Worm (Caenorhabditis elegans) whole organism, young adult: Measurements from ENCODE around the gene ZK84.2.
A peak's percentile ranks its signal among the peaks of the same experiment; 100 is the strongest.

Source experiments
- B0261.1 ChIP-seq: sonication (generic microtip); optimal IDR thresholded peaks from 2 replicates; lab custom pipeline; 2016; ENCODE audit warnings: mild to moderate bottlenecking, missing genetic modification characterization, moderate library complexity, missing compliant biosample characterization
- C17E4.6 ChIP-seq: fragments of 200-800 bp; sonication (Bioruptor generic); IDR thresholded peaks from 2 replicates; pipeline ENCODE4 v1.3.6; 2022; ENCODE audit warnings: missing genetic modification reagents, missing genetic modification characterization, missing compliant biosample characterization
- F33H1.4 ChIP-seq: fragments of 200-800 bp; sonication (Bioruptor generic); IDR thresholded peaks from 2 replicates; pipeline ENCODE4 v1.3.6; 2022; ENCODE audit warnings: missing genetic modification reagents, missing genetic modification characterization, missing compliant biosample characterization
- F37B4.10 ChIP-seq: fragments of 200-800 bp; sonication (Bioruptor generic); IDR thresholded peaks from 2 replicates; pipeline ENCODE4 v1.3.6; 2022; ENCODE audit warnings: missing genetic modification characterization, missing compliant biosample characterization
- F39B2.1 ChIP-seq: fragments of 200-800 bp; sonication (Bioruptor generic); IDR thresholded peaks from 2 replicates; pipeline ENCODE4 v1.3.6; 2022; ENCODE audit warnings: missing genetic modification reagents, missing genetic modification characterization, missing compliant biosample characterization
- F49E8.2 ChIP-seq: sonication (generic microtip); optimal IDR thresholded peaks from 3 replicates; lab custom pipeline; 2017; ENCODE audit warnings: missing genetic modification characterization, mild to moderate bottlenecking, missing compliant biosample characterization, antibody characterized with exemption, moderate library complexity; ENCODE audit not compliant: insufficient read depth
- F57A8.1 ChIP-seq: fragments of 200-800 bp; sonication (Bioruptor generic); optimal IDR thresholded peaks from 2 replicates; lab custom pipeline; 2018; ENCODE audit warnings: mild to moderate bottlenecking, missing genetic modification characterization, moderate library complexity, missing compliant biosample characterization
- K12H6.12 ChIP-seq: fragments of 200-800 bp; sonication (Bioruptor generic); optimal IDR thresholded peaks from 2 replicates; lab custom pipeline; 2018; ENCODE audit warnings: mild to moderate bottlenecking, missing genetic modification characterization, missing compliant biosample characterization
- T07F8.4 ChIP-seq: sonication (generic microtip); optimal IDR thresholded peaks from 2 replicates; lab custom pipeline; 2016; ENCODE audit warnings: mild to moderate bottlenecking, missing genetic modification characterization, moderate library complexity, missing compliant biosample characterization
- Y56A3A.18 ChIP-seq: fragments of 200-800 bp; sonication (Bioruptor generic); IDR thresholded peaks from 2 replicates; pipeline ENCODE4 v1.3.6; 2022; ENCODE audit warnings: missing genetic modification reagents, missing genetic modification characterization, missing compliant biosample characterization
- ZK185.1 ChIP-seq: sonication (generic microtip); optimal IDR thresholded peaks from 2 replicates; lab custom pipeline; 2016; ENCODE audit warnings: mild to moderate bottlenecking, missing genetic modification characterization, missing compliant biosample characterization; ENCODE audit not compliant: poor library complexity, severe bottlenecking
- akir-1 ChIP-seq: fragments of 200-800 bp; sonication (Bioruptor generic); optimal IDR thresholded peaks from 2 replicates; lab custom pipeline; 2018; ENCODE audit warnings: mild to moderate bottlenecking, missing genetic modification characterization, moderate library complexity, missing compliant biosample characterization
- aptf-3 ChIP-seq: fragments of 200-800 bp; sonication (Bioruptor generic); IDR thresholded peaks from 2 replicates; pipeline ENCODE4 v1.3.6; 2022; ENCODE audit warnings: missing genetic modification characterization, missing compliant biosample characterization
- attf-3 ChIP-seq: fragments of 200-800 bp; sonication (Bioruptor generic); conservative IDR thresholded peaks from 2 replicates; pipeline ENCODE4 v1.3.6; 2022; ENCODE audit warnings: missing genetic modification reagents, missing genetic modification characterization, missing compliant biosample characterization
- attf-5 ChIP-seq: fragments of 200-800 bp; sonication (Bioruptor generic); optimal IDR thresholded peaks from 2 replicates; lab custom pipeline; 2018; ENCODE audit warnings: mild to moderate bottlenecking, missing genetic modification characterization, missing compliant biosample characterization
- bed-1 ChIP-seq: fragments of 200-800 bp; sonication (Bioruptor generic); IDR thresholded peaks from 2 replicates; pipeline ENCODE4 v1.3.6; 2022; ENCODE audit warnings: missing genetic modification reagents, missing genetic modification characterization, missing compliant biosample characterization
- bed-2 ChIP-seq: fragments of 200-800 bp; sonication (Bioruptor generic); IDR thresholded peaks from 2 replicates; pipeline ENCODE4 v1.3.6; 2022; ENCODE audit warnings: missing genetic modification reagents, missing genetic modification characterization, missing compliant biosample characterization
- ceh-27 ChIP-seq: fragments of 200-800 bp; sonication (Bioruptor generic); optimal IDR thresholded peaks from 2 replicates; lab custom pipeline; 2018; ENCODE audit warnings: mild to moderate bottlenecking, missing genetic modification characterization, moderate library complexity, missing compliant biosample characterization
- ceh-58 ChIP-seq: fragments of 200-800 bp; sonication (Bioruptor generic); IDR thresholded peaks from 2 replicates; pipeline ENCODE4 v1.3.6; 2022; ENCODE audit warnings: missing genetic modification characterization, missing compliant biosample characterization
- ceh-79 ChIP-seq: sonication (generic microtip); optimal IDR thresholded peaks from 2 replicates; lab custom pipeline; 2017; ENCODE audit warnings: mild to moderate bottlenecking, missing genetic modification characterization, missing compliant biosample characterization
- die-1 ChIP-seq: sonication (generic microtip); optimal IDR thresholded peaks from 2 replicates; lab custom pipeline; 2016; ENCODE audit warnings: missing genotype, mild to moderate bottlenecking, missing genetic modification characterization, missing compliant biosample characterization
- ets-4 ChIP-seq: fragments of 200-800 bp; sonication (Bioruptor generic); optimal IDR thresholded peaks from 2 replicates; lab custom pipeline; 2018; ENCODE audit warnings: mild to moderate bottlenecking, missing genetic modification characterization, missing compliant biosample characterization
- hlh-12 ChIP-seq: sonication (generic microtip); optimal IDR thresholded peaks from 2 replicates; lab custom pipeline; 2016; ENCODE audit warnings: missing genetic modification characterization, missing compliant biosample characterization
- hlh-26 ChIP-seq: fragments of 200-800 bp; sonication (Bioruptor generic); conservative IDR thresholded peaks from 2 replicates; pipeline ENCODE4 v1.3.6; 2022; ENCODE audit warnings: missing genetic modification reagents, missing genetic modification characterization, missing compliant biosample characterization
- hmg-1.2 ChIP-seq: fragments of 200-800 bp; sonication (Bioruptor generic); IDR thresholded peaks from 2 replicates; pipeline ENCODE4 v1.3.6; 2022; ENCODE audit warnings: missing genetic modification reagents, missing genetic modification characterization, missing compliant biosample characterization
- let-526 ChIP-seq: fragments of 200-800 bp; sonication (Bioruptor generic); IDR thresholded peaks from 2 replicates; pipeline ENCODE4 v1.3.6; 2022; ENCODE audit warnings: missing genetic modification reagents, missing genetic modification characterization, missing compliant biosample characterization
- let-607 ChIP-seq, 2 experiments: fragments of 200-800 bp in 1 of 2; sonication (Bioruptor generic) in 1 of 2; sonication (generic microtip) in 1 of 2; optimal IDR thresholded peaks; 2 replicates each; lab custom pipeline; 2016 to 2018; ENCODE audit warnings: mild to moderate bottlenecking in 2 of 2, missing compliant biosample characterization in 2 of 2, missing genetic modification characterization in 2 of 2, moderate library complexity in 2 of 2, missing genotype in 1 of 2
- lin-26 ChIP-seq: fragments of 200-800 bp; sonication (Bioruptor generic); IDR thresholded peaks from 2 replicates; pipeline ENCODE4 v1.3.6; 2022; ENCODE audit warnings: missing genetic modification reagents, missing genetic modification characterization, missing compliant biosample characterization
- lin-54 ChIP-seq: fragments of 200-800 bp; sonication (Bioruptor generic); optimal IDR thresholded peaks from 2 replicates; lab custom pipeline; 2018; ENCODE audit warnings: mild to moderate bottlenecking, missing genetic modification characterization, missing compliant biosample characterization
- lir-1 ChIP-seq: fragments of 200-800 bp; sonication (Bioruptor generic); conservative IDR thresholded peaks from 2 replicates; pipeline ENCODE4 v1.3.6; 2022; ENCODE audit warnings: missing genetic modification reagents, missing genetic modification characterization, missing compliant biosample characterization
- lsy-27 ChIP-seq: sonication (generic microtip); optimal IDR thresholded peaks from 2 replicates; lab custom pipeline; 2017; ENCODE audit warnings: missing genetic modification characterization, mild to moderate bottlenecking, missing compliant biosample characterization, antibody characterized with exemption, missing genotype, borderline replicate concordance; ENCODE audit not compliant: insufficient read depth
- mel-28 ChIP-seq: sonication (generic microtip); optimal IDR thresholded peaks from 2 replicates; lab custom pipeline; 2016; ENCODE audit warnings: borderline replicate concordance, mild to moderate bottlenecking, missing genetic modification characterization, missing compliant biosample characterization
- nfya-1 ChIP-seq: sonication (generic microtip); optimal IDR thresholded peaks from 2 replicates; lab custom pipeline; 2017; ENCODE audit warnings: antibody characterized with exemption, missing compliant biosample characterization, missing genetic modification characterization, borderline replicate concordance; ENCODE audit not compliant: insufficient read depth
- nfyb-1 ChIP-seq: fragments of 200-800 bp; sonication (Bioruptor generic); IDR thresholded peaks from 2 replicates; pipeline ENCODE4 v1.3.6; 2022; ENCODE audit warnings: missing genetic modification reagents, missing genetic modification characterization, missing compliant biosample characterization
- nhr-179 ChIP-seq: sonication (generic microtip); optimal IDR thresholded peaks from 2 replicates; lab custom pipeline; 2016; ENCODE audit warnings: mild to moderate bottlenecking, missing genetic modification characterization, missing compliant biosample characterization
- nhr-80 ChIP-seq: sonication (generic microtip); optimal IDR thresholded peaks from 2 replicates; lab custom pipeline; 2016; ENCODE audit warnings: missing genetic modification characterization, missing compliant biosample characterization
- nhr-90 ChIP-seq: sonication (generic microtip); optimal IDR thresholded peaks from 2 replicates; lab custom pipeline; 2016; ENCODE audit warnings: missing genotype, mild to moderate bottlenecking, missing genetic modification characterization, missing compliant biosample characterization
- pbrm-1 ChIP-seq: fragments of 200-800 bp; sonication (Bioruptor generic); IDR thresholded peaks from 2 replicates; pipeline ENCODE4 v1.3.6; 2022; ENCODE audit warnings: missing genetic modification reagents, missing genetic modification characterization, missing compliant biosample characterization
- pha-4 ChIP-seq: fragments of 150-350 bp; sonication (generic microtip); optimal IDR thresholded peaks from 2 replicates; lab custom pipeline; 2014; ENCODE audit warnings: missing biosample characterization, missing genetic modification reagents, missing genetic modification characterization
- rcor-1 ChIP-seq: fragments of 200-800 bp; sonication (Bioruptor generic); IDR thresholded peaks from 2 replicates; pipeline ENCODE4 v1.3.6; 2022; ENCODE audit warnings: missing genetic modification reagents, missing genetic modification characterization, missing compliant biosample characterization
- repo-1 ChIP-seq: sonication (generic microtip); optimal IDR thresholded peaks from 2 replicates; lab custom pipeline; 2017; ENCODE audit warnings: mild to moderate bottlenecking, missing genetic modification characterization, missing compliant biosample characterization
- rpc-1 ChIP-seq, 2 experiments: fragments of 150-350 bp in 1 of 2; sonication (generic microtip) in 1 of 2; optimal IDR thresholded peaks; 2 replicates each; lab custom pipeline; 2014 to 2018; ENCODE audit warnings: missing biosample characterization in 1 of 2, missing genetic modification characterization in 1 of 2, missing genetic modification reagents in 1 of 2, missing genotype in 1 of 2
- tbp1 ChIP-seq: fragments of 200-800 bp; sonication (Bioruptor generic); optimal IDR thresholded peaks from 2 replicates; lab custom pipeline; 2018; ENCODE audit warnings: mild to moderate bottlenecking, missing genetic modification characterization, missing compliant biosample characterization
- unc-130 ChIP-seq: sonication (generic microtip); optimal IDR thresholded peaks from 2 replicates; lab custom pipeline; 2016; ENCODE audit warnings: missing genetic modification reagents, missing genetic modification characterization, missing compliant biosample characterization
- xnd-1 ChIP-seq: sonication (generic microtip); optimal IDR thresholded peaks from 2 replicates; lab custom pipeline; 2016; ENCODE audit warnings: missing genotype, missing genetic modification reagents, missing genetic modification characterization, missing compliant biosample characterization
- ztf-22 ChIP-seq: fragments of 200-800 bp; sonication (Bioruptor generic); optimal IDR thresholded peaks from 2 replicates; lab custom pipeline; 2018; ENCODE audit warnings: mild to moderate bottlenecking, missing genetic modification characterization, moderate library complexity, missing compliant biosample characterization
- ztf-6 ChIP-seq: fragments of 200-800 bp; sonication (Bioruptor generic); IDR thresholded peaks from 2 replicates; pipeline ENCODE4 v1.3.6; 2022; ENCODE audit warnings: missing genetic modification reagents, missing genetic modification characterization, missing compliant biosample characterization

Gene ZK84.2

ce11 chrII:6047639-6048159 lies 33.5 kb downstream of the ZK84.2 start, which contains the start of the genes R12C12.6 and ran-5:
Gene R12C12.6, minus strand, starts transcription at chrII:6047867.
Gene ran-5, plus strand, starts transcription at chrII:6048109.
- TF ChIP-seq nhr-179 (tag; lab: Kevin White, UChicago) (no peak), F49E8.2 (tag; lab: Kevin White, UChicago) (peak; percentile 52), hmg-1.2 (GFP tag; lab: Robert Waterston, UW) (peak; percentile 47; the same call in 1 of the 2 replicates), nfya-1 (no peak), attf-3 (peak; percentile 62; the same call in 1 of the 2 replicates), ceh-79 (tag; lab: Kevin White, UChicago) (no peak), F39B2.1 (GFP tag; lab: Robert Waterston, UW) (no peak), ceh-27 (GFP tag; lab: Kevin White, UChicago) (peak; percentile 13), ceh-58 (GFP tag; lab: Robert Waterston, UW) (no peak), unc-130 (peak; percentile 11), let-526 (GFP tag; lab: Robert Waterston, UW) (no peak), hlh-12 (tag; lab: Kevin White, UChicago) (no peak), lir-1 (GFP tag; lab: Robert Waterston, UW) (peak; percentile 62), tbp1 (GFP tag; lab: Kevin White, UChicago) (peak; percentile 60), nhr-90 (tag; lab: Kevin White, UChicago) (no peak), attf-5 (GFP tag; lab: Kevin White, UChicago) (peak; percentile 50), bed-1 (no peak), pha-4 (tag; lab: Kevin White, UChicago) (peak; percentile 72), T07F8.4 (tag; lab: Kevin White, UChicago) (no peak), B0261.1 (tag; lab: Kevin White, UChicago) (no peak), ets-4 (no peak), nfyb-1 (peak; percentile 70; the same call in 1 of the 2 replicates), nhr-80 (tag; lab: Kevin White, UChicago) (peak; percentile 46), ztf-6 (no peak), let-607 (tag; optimal IDR thresholded peaks at IDR 0.05; lab: Kevin White, UChicago) (peak in 1 of 2 experiments; percentile 69), F57A8.1 (no peak), repo-1 (tag; lab: Kevin White, UChicago) (peak; percentile 73), ztf-22 (GFP tag; lab: Kevin White, UChicago) (no peak), pbrm-1 (GFP tag; lab: Robert Waterston, UW) (peak; percentile 89), xnd-1 (tag; lab: Kevin White, UChicago) (peak; percentile 66), lin-54 (peak; percentile 82), F37B4.10 (GFP tag; lab: Robert Waterston, UW) (no peak), C17E4.6 (GFP tag; lab: Robert Waterston, UW) (peak; percentile 38; the same call in 1 of the 2 replicates), hlh-26 (GFP tag; lab: Robert Waterston, UW) (no peak), mel-28 (tag; lab: Kevin White, UChicago) (no peak), rcor-1 (GFP tag; lab: Robert Waterston, UW) (peak; percentile 69), Y56A3A.18 (GFP tag; lab: Robert Waterston, UW) (peak; percentile 81), lin-26 (no peak), akir-1 (GFP tag; lab: Kevin White, UChicago) (no peak), rpc-1 (optimal IDR thresholded peaks at IDR 0.05; lab: Kevin White, UChicago) (no peak), rpc-1 (tag; optimal IDR thresholded peaks at IDR 0.05; lab: Kevin White, UChicago) (no peak), K12H6.12 (tag; lab: Kevin White, UChicago) (peak; percentile 23), die-1 (no peak), aptf-3 (GFP tag; lab: Robert Waterston, UW) (no peak), bed-2 (GFP tag; lab: Robert Waterston, UW) (no peak), ZK185.1 (tag; lab: Kevin White, UChicago) (peak; percentile 68), lsy-27 (tag; lab: Kevin White, UChicago) (no peak), F33H1.4 (GFP tag; lab: Robert Waterston, UW) (peak; percentile 56; the same call in 1 of the 2 replicates)
